Fruit fly (Drosophila melanogaster): ENCODE measurements around the gene CG6051.
A peak's percentile ranks its signal among the peaks of the same experiment; 100 is the strongest.

The CG6051 gene

dm6 chr3R:27171153-27171552 is 20.3 kb upstream of the CG6051 start (continued):
- TF ChIP-seq CG10669 (GFP tag; optimal IDR thresholded peaks at IDR 0.05): peak; percentile 38
- peak; percentile 71 for TF ChIP-seq cyc (GFP tag; optimal IDR thresholded peaks at IDR 0.05)
- TF ChIP-seq salr (GFP tag; optimal IDR thresholded peaks at IDR 0.05): no peak
- peak; percentile 63 for TF ChIP-seq Hr39 (GFP tag; optimal IDR thresholded peaks at IDR 0.05)
- TF ChIP-seq CG3032 (tag; optimal IDR thresholded peaks at IDR 0.05): peak; percentile 38
- peak; percentile 75 for TF ChIP-seq Met (GFP tag; optimal IDR thresholded peaks at IDR 0.05)
- TF ChIP-seq CG31627 (GFP tag; optimal IDR thresholded peaks at IDR 0.05): peak; percentile 64
- TF ChIP-seq acj6 (GFP tag; optimal IDR thresholded peaks at IDR 0.05): peak; percentile 41
- peak; percentile 62 for TF ChIP-seq Sox14 (GFP tag; optimal IDR thresholded peaks at IDR 0.05)
- peak; percentile 67 for TF ChIP-seq vri (GFP tag; optimal IDR thresholded peaks at IDR 0.05)
- TF ChIP-seq CG11294 (GFP tag; IDR thresholded peaks at IDR 0.05): no peak
- TF ChIP-seq CG11902 (GFP tag; optimal IDR thresholded peaks at IDR 0.05): peak; percentile 29
- peak; percentile 22 for TF ChIP-seq pdm3 (GFP tag; optimal IDR thresholded peaks at IDR 0.05)

DNA sequence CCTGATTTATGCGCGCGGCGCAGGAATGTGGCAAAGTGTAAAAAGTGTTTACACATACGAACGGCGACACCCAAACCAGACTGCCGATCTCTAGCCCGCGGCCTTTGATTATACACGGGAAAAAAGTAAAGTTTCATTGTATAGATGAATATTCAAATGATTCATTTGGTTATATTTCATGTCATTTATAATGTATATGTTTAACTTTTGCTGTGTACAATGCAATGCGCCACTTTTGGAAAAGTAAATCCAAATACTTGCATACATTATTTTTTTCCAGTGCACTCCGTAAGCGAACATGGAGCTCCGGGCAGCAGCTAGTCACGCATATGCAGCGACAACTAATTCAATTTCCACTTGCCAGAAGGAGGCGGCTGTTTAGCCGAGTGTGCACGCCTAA is 16.5 kb upstream of the CG6051 start:
- TF ChIP-seq CG32006 (GFP tag; optimal IDR thresholded peaks at IDR 0.05) (peak; percentile 92), CG7368 (GFP tag; optimal IDR thresholded peaks at IDR 0.05) (no peak), CG1621 (tag; optimal IDR thresholded peaks at IDR 0.05) (peak; percentile 22), Hr4 (GFP tag; optimal IDR thresholded peaks at IDR 0.05) (peak; percentile 90), achi (GFP tag; optimal IDR thresholded peaks at IDR 0.05) (peak; percentile 80), CG11902 (GFP tag; optimal IDR thresholded peaks at IDR 0.05) (no peak), svp (GFP tag) (peak; percentile 19), net (GFP tag; optimal IDR thresholded peaks at IDR 0.05) (peak; percentile 54), Ets21C (GFP tag; optimal IDR thresholded peaks at IDR 0.05) (no peak), CG4318 (GFP tag; optimal IDR thresholded peaks at IDR 0.05) (peak; percentile 84), CG6808 (GFP tag; optimal IDR thresholded peaks at IDR 0.05) (peak; percentile 66), CG6163 (GFP tag; IDR thresholded peaks at IDR 0.05) (peak; percentile 89), CG34406 (GFP tag; optimal IDR thresholded peaks at IDR 0.05) (no peak), Hr39 (GFP tag; optimal IDR thresholded peaks at IDR 0.05) (no peak), CG6276 (GFP tag; optimal IDR thresholded peaks at IDR 0.05) (peak; percentile 93), fd59A (GFP tag; optimal IDR thresholded peaks at IDR 0.05) (peak; percentile 36), Eip93F (GFP tag; optimal IDR thresholded peaks at IDR 0.05) (no peak), Sox102F (GFP tag; optimal IDR thresholded peaks at IDR 0.05) (no peak), Sox15 (GFP tag; optimal IDR thresholded peaks at IDR 0.05) (no peak), fd85E (GFP tag; optimal IDR thresholded peaks at IDR 0.05) (no peak), CG8319 (GFP tag; optimal IDR thresholded peaks at IDR 0.05) (no peak), CG15336 (GFP tag; IDR thresholded peaks at IDR 0.05) (peak; percentile 94), dsx (GFP tag; optimal IDR thresholded peaks at IDR 0.05; ENCODE audit: poor library complexity, severe bottlenecking) (peak; percentile 64), CG9139 (GFP tag; optimal IDR thresholded peaks at IDR 0.05) (peak; percentile 39), acj6 (GFP tag; optimal IDR thresholded peaks at IDR 0.05) (peak; percentile 51), dac (GFP tag; optimal IDR thresholded peaks at IDR 0.05) (peak; percentile 84), ss (GFP tag; optimal IDR thresholded peaks at IDR 0.05) (peak; percentile 54 to 91), fkh (GFP tag; optimal IDR thresholded peaks at IDR 0.05) (no peak), Blimp-1 (GFP tag; optimal IDR thresholded peaks at IDR 0.05) (no peak), Lpt (GFP tag; optimal IDR thresholded peaks at IDR 0.05) (peak; percentile 89), Hr38 (GFP tag; optimal IDR thresholded peaks at IDR 0.05) (peak; percentile 9), CG8632 (GFP tag; optimal IDR thresholded peaks at IDR 0.05) (no peak), CG8119 (GFP tag; IDR thresholded peaks at IDR 0.05) (peak; percentile 95), Sox14 (GFP tag; optimal IDR thresholded peaks at IDR 0.05) (peak; percentile 57), CG11762 (GFP tag; optimal IDR thresholded peaks at IDR 0.05; ENCODE audit: insufficient read depth) (peak; percentile 57), OdsH (GFP tag; optimal IDR thresholded peaks at IDR 0.05) (peak; percentile 63), Eip78C (GFP tag) (peak; percentile 93), Gug (GFP tag; IDR thresholded peaks at IDR 0.05) (peak; percentile 83), cyc (GFP tag; optimal IDR thresholded peaks at IDR 0.05) (no peak), vri (GFP tag; optimal IDR thresholded peaks at IDR 0.05) (no peak), spab (GFP tag; optimal IDR thresholded peaks at IDR 0.05) (peak; percentile 54), CG11294 (GFP tag; IDR thresholded peaks at IDR 0.05) (peak; percentile 78), Ets96B (tag; optimal IDR thresholded peaks at IDR 0.05) (peak; percentile 63), CG3032 (tag; optimal IDR thresholded peaks at IDR 0.05) (peak; percentile 62)
